Worm (Caenorhabditis elegans): ENCODE data around the gene sbp-1.
A peak's percentile ranks its signal among the peaks of the same experiment; 100 is the strongest.

The sbp-1 gene

DNA sequence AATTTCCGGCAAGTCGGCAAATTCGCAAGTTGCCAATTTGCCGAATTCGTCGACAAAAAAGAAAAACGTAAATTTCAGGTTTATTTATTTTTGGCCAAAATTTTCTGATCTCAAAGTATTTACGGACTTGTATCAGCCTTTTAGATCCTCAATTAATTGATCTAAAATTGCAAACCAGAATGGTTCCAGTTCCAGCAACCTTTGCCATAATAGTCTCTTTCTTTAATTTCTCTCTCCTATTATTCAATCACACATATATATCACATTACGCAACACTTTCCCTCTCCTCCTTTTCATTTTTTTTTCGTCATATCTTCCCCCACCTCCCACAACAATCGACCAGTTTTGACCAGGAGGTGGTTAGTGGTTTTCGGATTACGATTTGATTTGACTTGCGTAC lies 44.9 kb downstream of the sbp-1 start, which contains the start of gene Y47D3B.3:
TSS of gene Y47D3B.3 (plus strand) at position 301 of the 400 bp plus-strand sequence.
- peak; percentile 75 for TF ChIP-seq zip-8 (tag; optimal IDR thresholded peaks at IDR 0.05)
- TF ChIP-seq ceh-83 (GFP tag; optimal IDR thresholded peaks at IDR 0.05), result no peak
- no peak for TF ChIP-seq ceh-43 (GFP tag; optimal IDR thresholded peaks at IDR 0.05)

DNA sequence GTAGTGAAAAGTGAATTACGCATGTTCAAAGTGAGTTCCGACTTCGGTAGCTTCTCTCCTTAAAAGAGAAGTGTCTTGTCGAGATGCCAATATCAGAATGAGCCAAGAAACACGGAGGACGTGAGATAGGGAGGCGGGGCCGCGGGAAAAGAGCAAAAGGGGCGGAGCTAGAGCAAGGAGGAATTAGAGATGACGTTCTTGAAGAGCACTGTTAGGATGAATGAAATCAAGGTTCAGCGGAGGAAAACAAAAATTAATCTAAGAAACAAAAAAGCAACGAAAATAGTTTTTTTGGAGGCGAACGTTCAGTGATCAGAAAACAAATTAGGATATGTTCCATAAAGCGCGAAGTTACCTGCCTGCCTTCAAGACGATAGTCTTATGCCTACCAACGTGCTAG lies 49.2 kb downstream of the sbp-1 start, which contains the start of gene nlp-21:
TSS of gene nlp-21 (minus strand) at position 101 of the 400 bp plus-strand sequence.
- TF ChIP-seq tbx-8 (GFP tag; optimal IDR thresholded peaks at IDR 0.05) (no peak), flh-1 (GFP tag; optimal IDR thresholded peaks at IDR 0.05) (no peak), M03D4.4 (tag; optimal IDR thresholded peaks at IDR 0.05) (no peak), elt-3 (tag; optimal IDR thresholded peaks at IDR 0.05) (no peak), unc-39 (tag; optimal IDR thresholded peaks at IDR 0.05) (no peak), unc-62 (GFP tag; optimal IDR thresholded peaks at IDR 0.05) (no peak), sem-2 (GFP tag; optimal IDR thresholded peaks at IDR 0.05) (no peak), mep-1 (tag; optimal IDR thresholded peaks at IDR 0.05) (no peak), lsy-2 (tag; optimal IDR thresholded peaks at IDR 0.05) (no peak)

DNA sequence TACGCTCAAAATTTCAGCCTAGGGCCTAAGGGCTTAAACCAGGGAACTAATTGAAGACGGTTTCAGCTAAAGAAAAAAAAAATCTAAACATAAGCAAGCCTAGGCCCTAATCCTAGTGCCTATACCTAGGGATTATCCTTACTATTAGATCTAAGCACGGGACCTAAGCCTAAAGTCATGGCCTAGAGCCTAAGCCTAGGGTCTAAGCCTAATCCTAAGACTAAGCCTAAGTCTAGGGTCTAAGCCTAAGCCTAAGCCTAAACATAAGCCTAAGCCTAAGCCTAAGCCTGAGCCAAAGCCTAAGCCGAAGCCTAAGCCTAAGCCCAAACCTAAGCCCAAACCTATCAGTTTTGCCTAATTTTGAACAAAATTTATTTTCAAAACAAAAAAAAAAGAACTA lies 49.6 kb downstream of the sbp-1 start:
- TF ChIP-seq ceh-39 (tag; optimal IDR thresholded peaks at IDR 0.05) (no peak), unc-39 (tag; optimal IDR thresholded peaks at IDR 0.05) (no peak), lin-32 (GFP tag; optimal IDR thresholded peaks at IDR 0.05) (no peak), elt-3 (tag; optimal IDR thresholded peaks at IDR 0.05) (no peak), nhr-28 (tag; optimal IDR thresholded peaks at IDR 0.05) (no peak), sem-2 (GFP tag; optimal IDR thresholded peaks at IDR 0.05) (no peak), snpc-4 (tag; optimal IDR thresholded peaks at IDR 0.05) (no peak), M03D4.4 (tag; optimal IDR thresholded peaks at IDR 0.05) (no peak), cnd-1 (tag; optimal IDR thresholded peaks at IDR 0.05) (no peak), blmp-1 (tag; optimal IDR thresholded peaks at IDR 0.05) (no peak), mls-2 (tag; optimal IDR thresholded peaks at IDR 0.05) (no peak), mep-1 (tag; optimal IDR thresholded peaks at IDR 0.05) (no peak), flh-1 (GFP tag; optimal IDR thresholded peaks at IDR 0.05) (no peak), unc-120 (tag; optimal IDR thresholded peaks at IDR 0.05; ENCODE audit: poor library complexity, severe bottlenecking) (no peak), tbx-8 (GFP tag; optimal IDR thresholded peaks at IDR 0.05) (no peak), nhr-2 (tag; optimal IDR thresholded peaks at IDR 0.05) (no peak), unc-62 (GFP tag; optimal IDR thresholded peaks at IDR 0.05) (no peak), lin-13 (tag; optimal IDR thresholded peaks at IDR 0.05) (no peak)

DNA sequence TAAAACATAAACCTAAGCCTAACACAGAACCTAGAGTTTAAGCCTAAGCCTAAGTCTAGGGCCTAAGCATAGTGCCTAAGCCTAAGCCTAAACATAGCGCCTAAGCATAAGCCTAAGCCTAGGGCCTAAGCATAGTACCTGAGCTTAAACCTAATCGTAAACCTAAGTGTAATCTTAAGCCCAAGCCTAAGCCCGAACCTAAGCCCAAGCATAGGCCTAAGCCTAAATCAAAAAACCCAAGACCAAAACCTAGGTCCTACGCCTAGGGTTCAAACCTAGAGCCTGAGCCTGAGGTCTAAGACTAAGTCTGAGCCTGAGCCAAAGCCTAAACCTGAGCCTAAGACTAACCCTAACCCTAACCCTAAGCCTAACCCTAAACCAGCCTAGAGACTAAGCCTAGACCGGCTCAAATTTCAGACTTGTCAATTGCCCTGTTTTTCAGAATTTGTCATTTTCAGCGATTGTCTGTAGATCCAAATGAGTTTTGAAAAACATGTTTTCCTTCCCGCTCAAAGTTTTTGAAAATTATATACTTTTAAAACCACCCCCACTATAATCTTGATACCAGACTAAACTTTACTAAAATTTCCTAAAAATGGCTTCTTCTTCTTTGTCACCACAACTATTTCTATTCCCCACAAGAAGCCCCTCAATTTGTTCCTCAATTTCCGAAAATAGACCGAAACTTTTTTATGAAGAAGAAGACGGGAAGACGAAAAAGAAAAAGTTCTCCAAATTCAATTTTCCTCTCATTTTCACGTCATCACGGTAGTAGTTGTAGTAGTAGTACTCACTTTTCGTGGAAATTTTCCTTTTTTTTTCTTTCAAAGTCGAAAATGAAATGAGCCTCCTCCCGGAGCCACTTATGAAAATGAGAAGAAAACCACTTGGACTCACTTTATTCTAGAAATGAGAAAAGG lies 50.5 kb downstream of the sbp-1 start:
- TF ChIP-seq snpc-4 (tag; optimal IDR thresholded peaks at IDR 0.05), result no peak
- peak; percentile 65 for TF ChIP-seq ces-1 (GFP tag; optimal IDR thresholded peaks at IDR 0.05)
- TF ChIP-seq sem-2 (GFP tag; optimal IDR thresholded peaks at IDR 0.05), result no peak

DNA sequence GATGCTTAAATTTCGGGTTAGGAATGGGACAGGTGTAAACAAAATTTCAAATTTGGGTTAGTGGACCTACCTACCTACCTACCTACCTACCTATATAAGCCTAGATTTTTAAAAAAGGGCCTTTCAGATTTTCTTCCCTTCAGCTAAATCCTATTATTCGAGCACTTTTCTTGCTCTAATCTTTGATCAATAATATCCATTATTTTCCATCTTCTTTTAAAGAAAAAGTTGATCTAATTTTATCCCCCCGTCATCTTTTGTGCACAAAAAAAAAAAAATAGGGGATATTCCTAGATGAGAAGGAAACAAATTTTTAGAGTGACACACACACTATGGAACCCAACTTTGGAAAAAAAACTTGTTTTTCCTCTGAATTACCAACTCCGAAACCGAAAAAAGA lies 51.5 kb downstream of the sbp-1 start:
- TF ChIP-seq ces-1 (GFP tag; optimal IDR thresholded peaks at IDR 0.05) (peak; percentile 55), nhr-237 (tag; optimal IDR thresholded peaks at IDR 0.05) (no peak), lin-13 (tag; optimal IDR thresholded peaks at IDR 0.05) (no peak)

DNA sequence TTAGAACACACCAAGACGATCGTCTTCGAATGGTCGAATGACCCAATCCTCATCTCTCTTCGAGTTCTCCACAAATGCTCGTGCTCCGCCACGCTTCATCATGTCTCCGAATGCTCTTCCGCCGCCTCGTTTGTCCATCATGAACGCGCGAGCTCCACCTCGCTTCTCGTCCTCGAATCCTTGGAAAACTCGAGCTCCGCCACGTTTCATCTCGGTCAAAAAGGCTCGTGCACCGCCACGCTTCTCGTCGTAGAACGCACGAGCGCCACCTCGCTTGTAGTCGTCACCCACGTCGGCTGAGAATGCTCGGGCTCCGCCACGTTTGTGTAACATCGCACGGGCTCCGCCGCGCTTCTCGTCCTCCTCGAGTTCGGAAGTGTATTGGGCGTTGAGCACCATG lies 53.0 kb downstream of the sbp-1 start:
- TF ChIP-seq blmp-1 (tag; optimal IDR thresholded peaks at IDR 0.05) (no peak), M03D4.4 (tag; optimal IDR thresholded peaks at IDR 0.05) (no peak), elt-1 (tag; optimal IDR thresholded peaks at IDR 0.05; ENCODE audit: borderline replicate concordance, insufficient read depth) (no peak), nhr-28 (tag; optimal IDR thresholded peaks at IDR 0.05) (no peak), elt-3 (tag; optimal IDR thresholded peaks at IDR 0.05) (no peak), ham-2 (GFP tag; optimal IDR thresholded peaks at IDR 0.05) (no peak), unc-120 (tag; optimal IDR thresholded peaks at IDR 0.05; ENCODE audit: poor library complexity, severe bottlenecking) (no peak), unc-39 (tag; optimal IDR thresholded peaks at IDR 0.05) (no peak), sptf-1 (tag; optimal IDR thresholded peaks at IDR 0.05) (no peak), cnd-1 (tag; optimal IDR thresholded peaks at IDR 0.05) (no peak), nhr-12 (tag; optimal IDR thresholded peaks at IDR 0.05) (no peak), mab-5 (tag; optimal IDR thresholded peaks at IDR 0.05) (no peak), lsy-2 (tag; optimal IDR thresholded peaks at IDR 0.05) (no peak), ceh-83 (GFP tag; optimal IDR thresholded peaks at IDR 0.05) (no peak), ceh-39 (tag; optimal IDR thresholded peaks at IDR 0.05) (no peak)
